Fruit fly (Drosophila melanogaster) whole organism, embryonic: ENCODE measurements around the gene CG31259.

Experiments used
- ATbp ChIP-seq: fragments of 200-800 bp; sonication (Bioruptor generic); optimal IDR thresholded peaks from 2 replicates; lab custom pipeline; 2017; ENCODE audit warnings: missing biosample characterization, mild to moderate bottlenecking, missing genetic modification characterization, missing genetic modification reagents
- Atf3 ChIP-seq: fragments of 200-800 bp; sonication (Bioruptor generic); optimal IDR thresholded peaks from 3 replicates; lab custom pipeline; 2016; ENCODE audit warnings: missing biosample characterization, missing genetic modification characterization
- BEAF-32 ChIP-seq: fragments of 200-800 bp; sonication (Bioruptor generic); optimal IDR thresholded peaks from 3 replicates; lab custom pipeline; 2017; ENCODE audit warnings: missing biosample characterization, missing genetic modification characterization, mild to moderate bottlenecking, moderate library complexity, missing genetic modification reagents
- Bdp1 ChIP-seq: fragments of 200-800 bp; sonication (Bioruptor generic); optimal IDR thresholded peaks from 3 replicates; lab custom pipeline; 2016; ENCODE audit warnings: missing biosample characterization, missing genetic modification characterization
- CG10565 ChIP-seq: fragments of 200-800 bp; sonication (Bioruptor generic); optimal IDR thresholded peaks from 3 replicates; lab custom pipeline; 2016; ENCODE audit warnings: missing biosample characterization, mild to moderate bottlenecking, missing genetic modification characterization
- CG11085 ChIP-seq: fragments of 200-800 bp; sonication (Bioruptor generic); IDR thresholded peaks from 2 replicates; pipeline ENCODE4 v1.3.6; 2022; ENCODE audit warnings: missing biosample characterization, missing genetic modification characterization
- CG11504 ChIP-seq: fragments of 200-800 bp; sonication (Bioruptor generic); optimal IDR thresholded peaks from 3 replicates; lab custom pipeline; 2019; ENCODE audit warnings: missing biosample characterization, mild to moderate bottlenecking, missing genetic modification characterization, moderate library complexity
- CG13296 ChIP-seq: fragments of 200-800 bp; sonication (Bioruptor generic); optimal IDR thresholded peaks from 3 replicates; lab custom pipeline; 2018; ENCODE audit warnings: missing biosample characterization, mild to moderate bottlenecking, missing genetic modification characterization
- CG15479 ChIP-seq: fragments of 200-800 bp; sonication (Bioruptor generic); optimal IDR thresholded peaks from 3 replicates; lab custom pipeline; 2019; ENCODE audit warnings: missing biosample characterization, mild to moderate bottlenecking, missing genetic modification characterization, moderate library complexity
- CG16779 ChIP-seq: fragments of 200-800 bp; sonication (Bioruptor generic); IDR thresholded peaks from 2 replicates; pipeline ENCODE4 v1.3.6; 2022; ENCODE audit warnings: missing biosample characterization, missing genetic modification characterization
- CG17802 ChIP-seq: fragments of 200-800 bp; sonication (Bioruptor generic); optimal IDR thresholded peaks from 2 replicates; lab custom pipeline; 2018; ENCODE audit warnings: missing biosample characterization, mild to moderate bottlenecking, missing genetic modification characterization, moderate library complexity
- CG17912 ChIP-seq: fragments of 200-800 bp; sonication (Bioruptor generic); optimal IDR thresholded peaks from 2 replicates; lab custom pipeline; 2018; ENCODE audit warnings: missing biosample characterization, mild to moderate bottlenecking, missing genetic modification characterization
- CG3065 ChIP-seq: fragments of 200-800 bp; sonication (Bioruptor generic); optimal IDR thresholded peaks from 2 replicates; lab custom pipeline; 2016; ENCODE audit warnings: missing biosample characterization, missing genetic modification characterization
- CG4328 ChIP-seq: fragments of 200-800 bp; sonication (Bioruptor generic); optimal IDR thresholded peaks from 3 replicates; lab custom pipeline; 2017; ENCODE audit warnings: missing biosample characterization, missing genetic modification reagents, missing genetic modification characterization
- CG4854 ChIP-seq: fragments of 200-800 bp; sonication (Bioruptor generic); optimal IDR thresholded peaks from 2 replicates; lab custom pipeline; 2016; ENCODE audit warnings: missing biosample characterization, missing genetic modification characterization, inconsistent platforms
- CG5180 ChIP-seq: fragments of 200-800 bp; sonication (Bioruptor generic); optimal IDR thresholded peaks from 3 replicates; lab custom pipeline; 2017; ENCODE audit warnings: missing biosample characterization, missing genetic modification characterization, mild to moderate bottlenecking, moderate library complexity, missing genetic modification reagents
- CG6765 ChIP-seq: fragments of 200-800 bp; sonication (Bioruptor generic); optimal IDR thresholded peaks from 3 replicates; lab custom pipeline; 2017; ENCODE audit warnings: missing biosample characterization, mild to moderate bottlenecking, missing genetic modification characterization
- CG8478 ChIP-seq: fragments of >200 bp; optimal IDR thresholded peaks from 2 replicates; lab custom pipeline; 2018
- Dfd ChIP-seq, 2 experiments: fragments of >200 bp; optimal IDR thresholded peaks; 2 replicates each; lab custom pipeline; 2017; ENCODE audit warnings: missing biosample characterization in 2 of 2, missing genetic modification characterization in 2 of 2
- Doc2 ChIP-seq: fragments of 200-800 bp; sonication (Bioruptor generic); IDR thresholded peaks from 2 replicates; pipeline ENCODE4 v1.3.6; 2022; ENCODE audit warnings: missing biosample characterization, missing genetic modification characterization
- Fer2 ChIP-seq: fragments of 200-800 bp; sonication (Bioruptor generic); optimal IDR thresholded peaks from 2 replicates; lab custom pipeline; 2018; ENCODE audit warnings: missing biosample characterization, mild to moderate bottlenecking, missing genetic modification characterization, moderate library complexity
- Fer3 ChIP-seq: fragments of 200-800 bp; sonication (Bioruptor generic); optimal IDR thresholded peaks from 2 replicates; lab custom pipeline; 2018; ENCODE audit warnings: missing biosample characterization, mild to moderate bottlenecking, missing genetic modification characterization, moderate library complexity
- Hr39 ChIP-seq: fragments of >200 bp; optimal IDR thresholded peaks from 2 replicates; lab custom pipeline; 2017
- Lim3 ChIP-seq: fragments of 200-800 bp; sonication (Bioruptor generic); IDR thresholded peaks from 2 replicates; pipeline ENCODE4 v1.3.6; 2022; ENCODE audit warnings: missing biosample characterization, missing genetic modification characterization
- Max ChIP-seq: fragments of 200-800 bp; sonication (Bioruptor generic); optimal IDR thresholded peaks from 2 replicates; lab custom pipeline; 2016; ENCODE audit warnings: missing biosample characterization, mild to moderate bottlenecking, missing genetic modification characterization
- Mrtf ChIP-seq: fragments of 200-800 bp; sonication (Bioruptor generic); IDR thresholded peaks from 3 replicates; pipeline ENCODE4 v1.3.6; 2022; ENCODE audit warnings: missing biosample characterization, missing genetic modification characterization
- NC2β ChIP-seq: fragments of 200-800 bp; sonication (Bioruptor generic); optimal IDR thresholded peaks from 2 replicates; lab custom pipeline; 2016; ENCODE audit warnings: missing biosample characterization, missing genetic modification characterization
- Nf-YB ChIP-seq: fragments of 200-800 bp; sonication (Bioruptor generic); optimal IDR thresholded peaks from 3 replicates; lab custom pipeline; 2019; ENCODE audit warnings: missing biosample characterization, mild to moderate bottlenecking, missing genetic modification characterization, moderate library complexity
- NfI ChIP-seq: fragments of 200-800 bp; sonication (Bioruptor generic); optimal IDR thresholded peaks from 3 replicates; lab custom pipeline; 2018; ENCODE audit warnings: missing biosample characterization, mild to moderate bottlenecking, missing genetic modification characterization, moderate library complexity
- Ptx1 ChIP-seq: fragments of 200-800 bp; sonication (Bioruptor generic); IDR thresholded peaks from 2 replicates; pipeline ENCODE4 v1.3.6; 2022; ENCODE audit warnings: missing biosample characterization, missing genetic modification characterization
- Ssrp ChIP-seq: fragments of 200-800 bp; sonication (Bioruptor generic); optimal IDR thresholded peaks from 2 replicates; lab custom pipeline; 2018; ENCODE audit warnings: missing biosample characterization, mild to moderate bottlenecking, missing genetic modification characterization, moderate library complexity
- al ChIP-seq: fragments of 200-800 bp; sonication (Bioruptor generic); IDR thresholded peaks from 2 replicates; pipeline ENCODE4 v1.3.6; 2022; ENCODE audit warnings: missing biosample characterization, missing genetic modification characterization
- chn ChIP-seq: fragments of 200-800 bp; sonication (Bioruptor generic); optimal IDR thresholded peaks from 2 replicates; lab custom pipeline; 2016; ENCODE audit warnings: missing biosample characterization, missing genetic modification characterization
- croc ChIP-seq: fragments of 200-800 bp; sonication (Bioruptor generic); conservative IDR thresholded peaks from 3 replicates; pipeline ENCODE4 v1.3.6; 2022; ENCODE audit warnings: missing biosample characterization, missing genetic modification characterization
- dm ChIP-seq: fragments of 200-800 bp; sonication (Bioruptor generic); optimal IDR thresholded peaks from 3 replicates; lab custom pipeline; 2016; ENCODE audit warnings: missing biosample characterization, missing genetic modification characterization
- dpn ChIP-seq, 2 experiments: fragments of 200-800 bp; sonication (Bioruptor generic); optimal IDR thresholded peaks; 3 replicates each; lab custom pipeline; 2016; ENCODE audit warnings: missing biosample characterization in 2 of 2, missing genetic modification characterization in 2 of 2
- en ChIP-seq: fragments of 200-800 bp; sonication (Bioruptor generic); optimal IDR thresholded peaks from 2 replicates; lab custom pipeline; 2016; ENCODE audit warnings: missing biosample characterization, missing genetic modification characterization
- ewg ChIP-seq: fragments of 200-800 bp; sonication (Bioruptor generic); optimal IDR thresholded peaks from 3 replicates; lab custom pipeline; 2017; ENCODE audit warnings: mild to moderate bottlenecking, missing biosample characterization, missing genetic modification reagents, missing genetic modification characterization
- gt ChIP-seq: fragments of 200-800 bp; sonication (Bioruptor generic); IDR thresholded peaks from 2 replicates; pipeline ENCODE4 v1.3.6; 2022; ENCODE audit warnings: missing biosample characterization, missing genetic modification characterization
- lola ChIP-seq, 3 experiments: fragments of >200 bp in 2 of 3; fragments of 200-800 bp in 1 of 3; sonication (Bioruptor generic) in 1 of 3; optimal IDR thresholded peaks; 2 replicates each; lab custom pipeline; 2017 to 2019; ENCODE audit warnings: missing biosample characterization in 3 of 3, missing genetic modification characterization in 3 of 3, mild to moderate bottlenecking in 1 of 3, moderate library complexity in 1 of 3
- luna ChIP-seq: fragments of 200-800 bp; sonication (Bioruptor generic); optimal IDR thresholded peaks from 2 replicates; lab custom pipeline; 2016; ENCODE audit warnings: missing biosample characterization, missing genetic modification characterization
- nerfin-1 ChIP-seq: fragments of 200-800 bp; sonication (Bioruptor generic); optimal IDR thresholded peaks from 3 replicates; lab custom pipeline; 2019; ENCODE audit warnings: missing biosample characterization, mild to moderate bottlenecking, missing genetic modification characterization, moderate library complexity
- nmo ChIP-seq: fragments of 200-800 bp; sonication (Bioruptor generic); optimal IDR thresholded peaks from 2 replicates; lab custom pipeline; 2018; ENCODE audit warnings: missing biosample characterization, mild to moderate bottlenecking, missing genetic modification characterization, moderate library complexity
- p53 ChIP-seq: fragments of 200-800 bp; sonication (Bioruptor generic); optimal IDR thresholded peaks from 2 replicates; lab custom pipeline; 2016; ENCODE audit warnings: missing biosample characterization, missing genetic modification characterization
- pnt ChIP-seq: fragments of 200-800 bp; sonication (Bioruptor generic); optimal IDR thresholded peaks from 3 replicates; lab custom pipeline; 2016; ENCODE audit warnings: missing biosample characterization, missing genetic modification characterization
- prd ChIP-seq, 3 experiments: fragments of >200 bp in 2 of 3; fragments of 200-800 bp in 1 of 3; sonication (Bioruptor generic) in 1 of 3; optimal IDR thresholded peaks in 2 of 3; IDR thresholded peaks in 1 of 3; 2 replicates in 2 of 3; 3 replicates in 1 of 3; pipeline versions ENCODE4 v1.3.6 to Lab custom; 2017 to 2022; ENCODE audit warnings: missing biosample characterization in 1 of 3, missing genetic modification characterization in 1 of 3
- psq ChIP-seq: fragments of 200-800 bp; sonication (Bioruptor generic); optimal IDR thresholded peaks from 2 replicates; lab custom pipeline; 2017; ENCODE audit warnings: missing biosample characterization, missing genetic modification characterization
- sens-2 ChIP-seq: fragments of 200-800 bp; sonication (Bioruptor generic); IDR thresholded peaks from 2 replicates; pipeline ENCODE4 v1.3.6; 2022; ENCODE audit warnings: missing biosample characterization, missing genetic modification characterization
- sima ChIP-seq: fragments of 200-800 bp; sonication (Bioruptor generic); optimal IDR thresholded peaks from 2 replicates; lab custom pipeline; 2016; ENCODE audit warnings: missing biosample characterization, missing genetic modification characterization
- so ChIP-seq: fragments of 200-800 bp; sonication (Bioruptor generic); IDR thresholded peaks from 3 replicates; pipeline ENCODE4 v1.3.6; 2022; ENCODE audit warnings: missing biosample characterization, missing genetic modification characterization
- ssp ChIP-seq: fragments of 200-800 bp; sonication (Bioruptor generic); IDR thresholded peaks from 2 replicates; pipeline ENCODE4 v1.3.6; 2022; ENCODE audit warnings: missing biosample characterization, missing genetic modification characterization
- vvl ChIP-seq: fragments of 200-800 bp; sonication (Bioruptor generic); IDR thresholded peaks from 2 replicates; pipeline ENCODE4 v1.3.6; 2022; ENCODE audit warnings: missing biosample characterization, missing genetic modification characterization

CG31259 gene

DNA sequence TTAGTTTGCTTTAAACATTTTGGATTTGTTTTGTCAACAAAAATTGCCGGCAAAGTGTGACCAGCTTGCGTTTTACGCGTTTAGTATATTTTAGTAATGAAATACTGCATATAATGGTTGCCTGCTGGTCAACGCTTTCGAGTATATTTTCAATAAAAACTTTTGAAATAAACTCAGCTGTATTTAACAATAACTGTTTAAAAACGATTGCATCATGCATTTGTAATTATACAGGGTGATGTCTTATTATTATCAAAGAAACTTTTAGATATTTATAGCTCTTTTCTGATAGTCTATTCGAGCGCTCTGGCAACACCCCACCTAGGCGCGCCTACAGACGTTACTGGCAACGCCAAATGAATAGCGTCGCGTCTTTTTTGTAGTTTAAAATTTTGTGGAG lies 40.0 kb downstream of the CG31259 start, which contains the start of gene Cenp-C (continued):
- TF ChIP-seq Atf3 (GFP tag; lab: Kevin White, UChicago) (no peak), dm (GFP tag; lab: Kevin White, UChicago) (no peak), CG11085 (GFP tag; lab: Robert Waterston, UW) (no peak), sens-2 (GFP tag; lab: Robert Waterston, UW) (no peak), prd (optimal IDR thresholded peaks at IDR 0.05; lab: Kevin White, UChicago) (no peak), prd (GFP tag; IDR thresholded peaks at IDR 0.05; lab: Robert Waterston, UW) (peak; percentile 47; the same call in 2 of the 3 replicates), al (GFP tag; lab: Robert Waterston, UW) (0 out of 2 replicates have a peak, but pooled peaks have one; percentile 27), Hr39 (lab: Kevin White, UChicago) (no peak), CG15479 (GFP tag; lab: Kevin White, UChicago) (no peak), psq (GFP tag; lab: Kevin White, UChicago) (no peak), Nf-YB (GFP tag; lab: Kevin White, UChicago) (no peak), nmo (GFP tag; lab: Kevin White, UChicago) (peak; percentile 68), CG4854 (no peak), Doc2 (GFP tag; lab: Robert Waterston, UW) (no peak), CG6765 (GFP tag; lab: Kevin White, UChicago) (no peak), luna (GFP tag; lab: Kevin White, UChicago) (no peak), gt (no peak), CG17912 (GFP tag; lab: Kevin White, UChicago) (no peak), Lim3 (GFP tag; lab: Robert Waterston, UW) (no peak), BEAF-32 (GFP tag; lab: Kevin White, UChicago) (peak; percentile 61), ssp (GFP tag; lab: Robert Waterston, UW) (peak; percentile 21; the same call in 1 of the 2 replicates), ewg (no peak), so (GFP tag; lab: Robert Waterston, UW) (no peak), Fer2 (tag; lab: Kevin White, UChicago) (no peak), Mrtf (GFP tag; lab: Robert Waterston, UW) (no peak), dpn (GFP tag; optimal IDR thresholded peaks at IDR 0.05; lab: Kevin White, UChicago) (peak; percentile 14 to 30), CG4328 (GFP tag; lab: Kevin White, UChicago) (no peak), CG3065 (GFP tag; lab: Kevin White, UChicago) (no peak), croc (GFP tag; lab: Robert Waterston, UW) (no peak), CG5180 (GFP tag; lab: Kevin White, UChicago) (no peak), NfI (peak; percentile 18), Fer3 (no peak), vvl (0 out of 2 replicates have a peak, but pooled peaks have one; percentile 29), nerfin-1 (tag; lab: Kevin White, UChicago) (no peak), lola (GFP tag; optimal IDR thresholded peaks at IDR 0.05; lab: Kevin White, UChicago) (no peak), Max (GFP tag; lab: Kevin White, UChicago) (peak; percentile 36), en (no peak), CG16779 (GFP tag; lab: Robert Waterston, UW) (no peak), CG13296 (no peak), Ssrp (tag; lab: Kevin White, UChicago) (no peak), ATbp (GFP tag; lab: Kevin White, UChicago) (no peak), NC2β (GFP tag; lab: Kevin White, UChicago) (peak; percentile 42), CG10565 (no peak), chn (GFP tag; lab: Kevin White, UChicago) (peak; percentile 24), CG17802 (tag; lab: Kevin White, UChicago) (no peak), CG11504 (tag; lab: Kevin White, UChicago) (no peak), Bdp1 (no peak), Dfd (GFP tag; optimal IDR thresholded peaks at IDR 0.05; lab: Kevin White, UChicago) (no peak), sima (no peak), p53 (GFP tag; lab: Kevin White, UChicago) (no peak), Ptx1 (peak; percentile 30; the same call in 1 of the 2 replicates), pnt (GFP tag; lab: Kevin White, UChicago) (no peak), CG8478 (lab: Kevin White, UChicago) (no peak)
